Worm (Caenorhabditis elegans) whole organism, L3 larva: ENCODE results near the gene plk-1.

Source experiments
- R02D3.7 ChIP-seq: fragments of 150-350 bp; optimal IDR thresholded peaks from 2 replicates; lab custom pipeline; 2014; ENCODE audit warnings: missing biosample characterization, missing genetic modification characterization
- aly-2 ChIP-seq: fragments of 150-350 bp; optimal IDR thresholded peaks from 2 replicates; lab custom pipeline; 2014; ENCODE audit warnings: missing biosample characterization, missing genetic modification characterization
- ceh-16 ChIP-seq: sonication (generic microtip); optimal IDR thresholded peaks from 2 replicates; lab custom pipeline; 2017; ENCODE audit warnings: missing biosample characterization, missing genetic modification characterization
- ceh-82 ChIP-seq: fragments of 150-350 bp; optimal IDR thresholded peaks from 2 replicates; lab custom pipeline; 2014; ENCODE audit warnings: missing biosample characterization, missing genetic modification characterization
- ceh-9 ChIP-seq: sonication (generic microtip); optimal IDR thresholded peaks from 2 replicates; lab custom pipeline; 2018; ENCODE audit warnings: missing biosample characterization, missing genetic modification characterization
- daf-12 ChIP-seq: fragments of 150-350 bp; optimal IDR thresholded peaks from 2 replicates; lab custom pipeline; 2014; ENCODE audit warnings: missing biosample characterization, missing genetic modification reagents, missing genetic modification characterization
- egl-27 ChIP-seq: sonication (generic microtip); optimal IDR thresholded peaks from 4 replicates; lab custom pipeline; 2017; ENCODE audit warnings: missing biosample characterization, missing genetic modification reagents, missing genetic modification characterization
- egl-5 ChIP-seq: fragments of 150-350 bp; optimal IDR thresholded peaks from 2 replicates; lab custom pipeline; 2017; ENCODE audit warnings: missing biosample characterization, missing genetic modification reagents, missing genetic modification characterization, inconsistent platforms
- elt-1 ChIP-seq: fragments of 150-350 bp; optimal IDR thresholded peaks from 2 replicates; lab custom pipeline; 2014; ENCODE audit warnings: missing biosample characterization, missing genetic modification characterization
- elt-2 ChIP-seq: sonication (generic microtip); optimal IDR thresholded peaks from 2 replicates; lab custom pipeline; 2016; ENCODE audit warnings: missing genetic modification reagents, mild to moderate bottlenecking, missing genetic modification characterization, missing compliant biosample characterization
- elt-3 ChIP-seq, 3 experiments: fragments of 150-350 bp in 1 of 3; sonication (generic microtip) in 2 of 3; optimal IDR thresholded peaks; 2 replicates in 2 of 3; 4 replicates in 1 of 3; lab custom pipeline; 2014 to 2017; ENCODE audit warnings: missing biosample characterization in 3 of 3, missing genetic modification characterization in 3 of 3
- eor-1 ChIP-seq, 2 experiments: fragments of 150-350 bp; optimal IDR thresholded peaks; 2 replicates each; lab custom pipeline; 2014 to 2018; ENCODE audit warnings: missing biosample characterization in 2 of 2, missing genetic modification characterization in 2 of 2
- fkh-10 ChIP-seq: sonication (generic microtip); optimal IDR thresholded peaks from 2 replicates; lab custom pipeline; 2017; ENCODE audit warnings: missing biosample characterization, missing genetic modification reagents, missing genetic modification characterization
- fkh-2 ChIP-seq: fragments of 150-350 bp; optimal IDR thresholded peaks from 2 replicates; lab custom pipeline; 2014; ENCODE audit warnings: missing biosample characterization, missing genetic modification reagents, missing genetic modification characterization
- fos-1 ChIP-seq: fragments of 150-350 bp; optimal IDR thresholded peaks from 2 replicates; lab custom pipeline; 2014; ENCODE audit warnings: missing biosample characterization, missing genetic modification characterization
- hmg-11 ChIP-seq: sonication (generic microtip); optimal IDR thresholded peaks from 2 replicates; lab custom pipeline; 2016; ENCODE audit warnings: missing genetic modification characterization, missing compliant biosample characterization
- jun-1 ChIP-seq: fragments of 150-350 bp; optimal IDR thresholded peaks from 2 replicates; lab custom pipeline; 2014; ENCODE audit warnings: missing biosample characterization, missing genetic modification reagents, missing genetic modification characterization
- lin-15B ChIP-seq: fragments of 150-350 bp; optimal IDR thresholded peaks from 2 replicates; lab custom pipeline; 2014; ENCODE audit warnings: missing biosample characterization, missing genetic modification characterization
- lin-39 ChIP-seq: fragments of 150-350 bp; optimal IDR thresholded peaks from 2 replicates; lab custom pipeline; 2018; ENCODE audit warnings: missing biosample characterization, missing genetic modification reagents, missing genetic modification characterization
- lsy-12 ChIP-seq: sonication (generic microtip); optimal IDR thresholded peaks from 2 replicates; lab custom pipeline; 2016; ENCODE audit warnings: mild to moderate bottlenecking, missing genetic modification characterization, missing compliant biosample characterization
- mml-1 ChIP-seq: fragments of 150-350 bp; sonication (generic microtip); optimal IDR thresholded peaks from 3 replicates; lab custom pipeline; 2014; ENCODE audit warnings: missing biosample characterization, missing genetic modification characterization
- nfya-1 ChIP-seq: sonication (generic microtip); optimal IDR thresholded peaks from 2 replicates; lab custom pipeline; 2017; ENCODE audit warnings: missing genetic modification characterization, mild to moderate bottlenecking, missing compliant biosample characterization, antibody characterized with exemption, moderate library complexity; ENCODE audit not compliant: insufficient read depth
- nhr-11 ChIP-seq: fragments of 150-350 bp; optimal IDR thresholded peaks from 2 replicates; lab custom pipeline; 2014; ENCODE audit warnings: missing biosample characterization, missing genetic modification characterization
- nhr-12 ChIP-seq: fragments of 150-350 bp; optimal IDR thresholded peaks from 2 replicates; lab custom pipeline; 2014; ENCODE audit warnings: missing biosample characterization, missing genetic modification characterization
- nhr-23 ChIP-seq: fragments of 150-350 bp; optimal IDR thresholded peaks from 2 replicates; lab custom pipeline; 2014; ENCODE audit warnings: missing biosample characterization, missing genetic modification reagents, missing genetic modification characterization
- nhr-237 ChIP-seq: fragments of 150-350 bp; optimal IDR thresholded peaks from 2 replicates; lab custom pipeline; 2014; ENCODE audit warnings: missing biosample characterization, missing genetic modification characterization
- nhr-25 ChIP-seq: sonication (generic microtip); optimal IDR thresholded peaks from 2 replicates; lab custom pipeline; 2017; ENCODE audit warnings: missing biosample characterization, missing genetic modification characterization
- nhr-28 ChIP-seq: fragments of 150-350 bp; optimal IDR thresholded peaks from 2 replicates; lab custom pipeline; 2014; ENCODE audit warnings: missing biosample characterization, missing genetic modification characterization
- pha-4 ChIP-seq: fragments of 150-350 bp; optimal IDR thresholded peaks from 2 replicates; lab custom pipeline; 2014; ENCODE audit warnings: missing biosample characterization, missing genetic modification reagents, missing genetic modification characterization
- pqm-1 ChIP-seq: fragments of 150-350 bp; optimal IDR thresholded peaks from 2 replicates; lab custom pipeline; 2017; ENCODE audit warnings: missing biosample characterization, missing genetic modification characterization, inconsistent platforms
- sea-2 ChIP-seq: fragments of 150-350 bp; sonication (generic microtip); optimal IDR thresholded peaks from 4 replicates; lab custom pipeline; 2014; ENCODE audit warnings: missing biosample characterization, missing genetic modification reagents, missing genetic modification characterization
- skn-1 ChIP-seq: fragments of 150-350 bp; optimal IDR thresholded peaks from 2 replicates; lab custom pipeline; 2014; ENCODE audit warnings: missing biosample characterization, missing genetic modification characterization
- snpc-4 ChIP-seq: fragments of 150-350 bp; optimal IDR thresholded peaks from 2 replicates; lab custom pipeline; 2014; ENCODE audit warnings: missing biosample characterization, missing genetic modification characterization
- tbx-2 ChIP-seq: sonication (generic microtip); optimal IDR thresholded peaks from 2 replicates; lab custom pipeline; 2016; ENCODE audit warnings: mild to moderate bottlenecking, missing genetic modification characterization, missing compliant biosample characterization
- zag-1 ChIP-seq: fragments of 150-350 bp; optimal IDR thresholded peaks from 2 replicates; lab custom pipeline; 2014; ENCODE audit warnings: missing biosample characterization, missing genetic modification characterization
- ztf-11 ChIP-seq: fragments of 150-350 bp; optimal IDR thresholded peaks from 2 replicates; lab custom pipeline; 2014; ENCODE audit warnings: missing biosample characterization, missing genetic modification characterization
- ztf-4 ChIP-seq: fragments of 150-350 bp; optimal IDR thresholded peaks from 2 replicates; lab custom pipeline; 2014; ENCODE audit warnings: missing biosample characterization, missing genetic modification characterization

plk-1 gene

ce11 chrIII:8088235-8088634, 12.9 kb upstream of the plk-1 start, which contains the start of gene vms-1:
Gene vms-1, plus strand, starts transcription at chrIII:8088535.
- TF ChIP-seq aly-2 (no peak), nhr-28 (tag; lab: Kevin White, UChicago) (no peak), nfya-1 (tag; lab: Kevin White, UChicago) (no peak), sea-2 (GFP tag; lab: Kevin White, UChicago) (no peak), elt-2 (tag; lab: Kevin White, UChicago) (no peak), egl-5 (tag; lab: Kevin White, UChicago) (no peak), elt-3 (tag; optimal IDR thresholded peaks at IDR 0.05; lab: Kevin White, UChicago) (no peak), eor-1 (tag; optimal IDR thresholded peaks at IDR 0.05; lab: Kevin White, UChicago) (no peak), elt-1 (tag; lab: Kevin White, UChicago) (no peak), R02D3.7 (tag; lab: Kevin White, UChicago) (no peak)
- TF ChIP-seq, all 47 proteins: peak for 0

ce11 chrIII:8091408-8091807, 9.7 kb upstream of the plk-1 start, which contains the start of gene idi-1:
Gene idi-1, plus strand, starts transcription at chrIII:8091708.
- TF ChIP-seq nhr-12, result no peak
- TF ChIP-seq ceh-9 (tag; lab: Kevin White, UChicago), result no peak
- no peak for TF ChIP-seq nhr-11 (tag; lab: Kevin White, UChicago)
- no peak for TF ChIP-seq tbx-2
- TF ChIP-seq ceh-16, result no peak
- no peak for TF ChIP-seq daf-12
- TF ChIP-seq zag-1 (tag; lab: Kevin White, UChicago), result no peak
- TF ChIP-seq eor-1 (tag; optimal IDR thresholded peaks at IDR 0.05; lab: Kevin White, UChicago), result no peak
- no peak for TF ChIP-seq pha-4
- no peak for TF ChIP-seq nhr-237 (tag; lab: Kevin White, UChicago)
- TF ChIP-seq jun-1, result no peak
- TF ChIP-seq nhr-25 (tag; lab: Kevin White, UChicago), result no peak
- no peak for TF ChIP-seq ztf-11 (tag; lab: Kevin White, UChicago)
- TF ChIP-seq, all 47 proteins: peak for 0

ce11 chrIII:8093079-8093623, 8.0 kb upstream of the plk-1 start, which contains the start of gene K06H7.2:
Gene K06H7.2, plus strand, starts transcription at chrIII:8093573.
- TF ChIP-seq nfya-1 (tag; lab: Kevin White, UChicago) (peak; percentile 69), snpc-4 (tag; lab: Kevin White, UChicago) (peak; percentile 68), nhr-25 (tag; lab: Kevin White, UChicago) (peak; percentile 23), egl-5 (tag; lab: Kevin White, UChicago) (peak; percentile 87), skn-1 (tag; lab: Kevin White, UChicago) (peak; percentile 44), hmg-11 (tag; lab: Kevin White, UChicago) (peak; percentile 20), egl-27 (tag; lab: Kevin White, UChicago) (no peak), fos-1 (tag; lab: Kevin White, UChicago) (no peak), nhr-23 (tag; lab: Kevin White, UChicago) (peak; percentile 37), elt-2 (tag; lab: Kevin White, UChicago) (peak; percentile 25), lin-15B (tag; lab: Kevin White, UChicago) (peak; percentile 87), fkh-10 (no peak), pha-4 (peak; percentile 83), elt-1 (tag; lab: Kevin White, UChicago) (no peak), jun-1 (no peak), lin-39 (tag; lab: Kevin White, UChicago) (peak; percentile 71)

- TF ChIP-seq daf-12 (no peak), ztf-4 (tag; lab: Kevin White, UChicago) (no peak), snpc-4 (tag; lab: Kevin White, UChicago) (no peak), fkh-10 (no peak), lin-39 (tag; lab: Kevin White, UChicago) (no peak), pqm-1 (tag; lab: Kevin White, UChicago) (no peak)
- TF ChIP-seq, all 47 proteins: peak for 0
Measured at ce11 chrIII:8098116-8098515, 3.0 kb upstream of the plk-1 start, which contains the start of gene K06H7.8. Gene K06H7.8, minus strand, starts transcription at chrIII:8098216.

- TF ChIP-seq lsy-12 (no peak), fkh-2 (tag; lab: Kevin White, UChicago) (no peak), sea-2 (GFP tag; lab: Kevin White, UChicago) (no peak), ceh-82 (tag; lab: Kevin White, UChicago) (no peak), mml-1 (no peak), aly-2 (no peak), nhr-11 (tag; lab: Kevin White, UChicago) (no peak), eor-1 (tag; optimal IDR thresholded peaks at IDR 0.05; lab: Kevin White, UChicago) (no peak), ztf-11 (tag; lab: Kevin White, UChicago) (no peak), ceh-16 (no peak)
Measured at ce11 chrIII:8099022-8099421, 2.1 kb upstream of the plk-1 start, which contains the start of gene K06H7.1. Gene K06H7.1, plus strand, starts transcription at chrIII:8099322.
